Fruit fly (Drosophila melanogaster): ENCODE data around the gene CG14915.

DNA sequence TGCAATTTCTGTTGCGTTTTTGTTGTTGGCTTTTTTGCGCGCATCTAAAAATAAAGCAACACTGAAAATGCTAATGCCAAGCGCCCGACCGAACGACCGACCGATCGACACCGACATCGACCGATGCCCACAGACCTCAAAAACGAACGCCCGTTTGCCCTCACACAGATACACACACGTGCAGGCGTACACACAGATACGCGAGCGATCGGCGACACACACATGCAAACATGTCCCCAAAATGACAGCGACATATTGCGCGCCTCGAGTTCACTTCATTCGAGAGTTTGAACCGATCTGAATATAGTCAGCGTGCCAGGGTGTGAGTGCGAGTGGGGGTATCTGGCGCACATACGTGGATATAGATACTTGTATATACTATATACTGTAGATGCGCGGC, 9.7 kb upstream of the CG14915 start:
- TF ChIP-seq psq (GFP tag; optimal IDR thresholded peaks at IDR 0.05) = no peak
- no peak for TF ChIP-seq HLH106 (tag; optimal IDR thresholded peaks at IDR 0.05)
